Worm (Caenorhabditis elegans): ENCODE measurements around the gene Y39G8B.9.

The Y39G8B.9 gene

ce11 chrII:13981097-13981496 is at the start of gene Y39G8B.9:
Gene Y39G8B.9 (plus strand): TSS chrII:13981365.
- TF ChIP-seq W03F9.2 (tag; optimal IDR thresholded peaks at IDR 0.05) (no peak), him-1 (tag; optimal IDR thresholded peaks at IDR 0.05) (no peak), dao-5 (tag; optimal IDR thresholded peaks at IDR 0.05) (no peak)

ce11 chrII:13931944-13932343 is 49.2 kb upstream of the Y39G8B.9 start, which contains the start of gene hot-3:
Gene hot-3 (minus strand): TSS chrII:13932044.
- TF ChIP-seq dao-5 (tag; optimal IDR thresholded peaks at IDR 0.05) (no peak), W03F9.2 (tag; optimal IDR thresholded peaks at IDR 0.05) (no peak), him-1 (tag; optimal IDR thresholded peaks at IDR 0.05) (no peak)

- TF ChIP-seq W03F9.2 (tag; optimal IDR thresholded peaks at IDR 0.05): no peak
- no peak for TF ChIP-seq dao-5 (tag; optimal IDR thresholded peaks at IDR 0.05)
- TF ChIP-seq him-1 (tag; optimal IDR thresholded peaks at IDR 0.05): no peak
These were observed 47.6 kb upstream of the Y39G8B.9 start for ce11 chrII:13933534-13933933.

ce11 chrII:13935907-13936306 is 45.3 kb upstream of the Y39G8B.9 start:
- TF ChIP-seq dao-5 (tag; optimal IDR thresholded peaks at IDR 0.05) (no peak), W03F9.2 (tag; optimal IDR thresholded peaks at IDR 0.05) (no peak), him-1 (tag; optimal IDR thresholded peaks at IDR 0.05) (no peak)

ce11 chrII:13938290-13938689 is 42.9 kb upstream of the Y39G8B.9 start:
- no peak for TF ChIP-seq dao-5 (tag; optimal IDR thresholded peaks at IDR 0.05)
- no peak for TF ChIP-seq him-1 (tag; optimal IDR thresholded peaks at IDR 0.05)
- no peak for TF ChIP-seq W03F9.2 (tag; optimal IDR thresholded peaks at IDR 0.05)

ce11 chrII:13939531-13939930 is 41.6 kb upstream of the Y39G8B.9 start, which contains the start of gene W07G1.1:
Gene W07G1.1 (minus strand): TSS chrII:13939631.
- TF ChIP-seq W03F9.2 (tag; optimal IDR thresholded peaks at IDR 0.05) (no peak), him-1 (tag; optimal IDR thresholded peaks at IDR 0.05) (no peak), dao-5 (tag; optimal IDR thresholded peaks at IDR 0.05) (no peak)

ce11 chrII:13945527-13945926 is 35.6 kb upstream of the Y39G8B.9 start:
- TF ChIP-seq dao-5 (tag; optimal IDR thresholded peaks at IDR 0.05) (no peak), him-1 (tag; optimal IDR thresholded peaks at IDR 0.05) (no peak), W03F9.2 (tag; optimal IDR thresholded peaks at IDR 0.05) (no peak)

- TF ChIP-seq him-1 (tag; optimal IDR thresholded peaks at IDR 0.05): no peak
- no peak for TF ChIP-seq dao-5 (tag; optimal IDR thresholded peaks at IDR 0.05)
- TF ChIP-seq W03F9.2 (tag; optimal IDR thresholded peaks at IDR 0.05): no peak
These were observed 31.9 kb upstream of the Y39G8B.9 start, which contains the start of gene sre-44 for ce11 chrII:13949290-13949689. Gene sre-44 (plus strand): TSS chrII:13949590.

ce11 chrII:13951986-13952385 is 29.2 kb upstream of the Y39G8B.9 start:
- TF ChIP-seq W03F9.2 (tag; optimal IDR thresholded peaks at IDR 0.05) (no peak), dao-5 (tag; optimal IDR thresholded peaks at IDR 0.05) (no peak), him-1 (tag; optimal IDR thresholded peaks at IDR 0.05) (no peak)

- TF ChIP-seq dao-5 (tag; optimal IDR thresholded peaks at IDR 0.05): no peak
- TF ChIP-seq W03F9.2 (tag; optimal IDR thresholded peaks at IDR 0.05): no peak
- TF ChIP-seq him-1 (tag; optimal IDR thresholded peaks at IDR 0.05): no peak
These were observed 27.1 kb upstream of the Y39G8B.9 start for ce11 chrII:13954077-13954476.

ce11 chrII:13954979-13955378 is 26.2 kb upstream of the Y39G8B.9 start:
- no peak for TF ChIP-seq him-1 (tag; optimal IDR thresholded peaks at IDR 0.05)
- no peak for TF ChIP-seq W03F9.2 (tag; optimal IDR thresholded peaks at IDR 0.05)
- TF ChIP-seq dao-5 (tag; optimal IDR thresholded peaks at IDR 0.05): no peak

- TF ChIP-seq him-1 (tag; optimal IDR thresholded peaks at IDR 0.05) (no peak), W03F9.2 (tag; optimal IDR thresholded peaks at IDR 0.05) (no peak), dao-5 (tag; optimal IDR thresholded peaks at IDR 0.05) (no peak)
These were observed 24.6 kb upstream of the Y39G8B.9 start for ce11 chrII:13956529-13956928.

- TF ChIP-seq W03F9.2 (tag; optimal IDR thresholded peaks at IDR 0.05) (no peak), dao-5 (tag; optimal IDR thresholded peaks at IDR 0.05) (no peak), him-1 (tag; optimal IDR thresholded peaks at IDR 0.05) (no peak)
These were observed 23.7 kb upstream of the Y39G8B.9 start, which contains the start of gene zip-3 for ce11 chrII:13957437-13957836. Gene zip-3 (minus strand): TSS chrII:13957457.

- no peak for TF ChIP-seq W03F9.2 (tag; optimal IDR thresholded peaks at IDR 0.05)
- no peak for TF ChIP-seq him-1 (tag; optimal IDR thresholded peaks at IDR 0.05)
- no peak for TF ChIP-seq dao-5 (tag; optimal IDR thresholded peaks at IDR 0.05)
These were observed 22.8 kb upstream of the Y39G8B.9 start for ce11 chrII:13958359-13958758.

- TF ChIP-seq dao-5 (tag; optimal IDR thresholded peaks at IDR 0.05) (no peak), him-1 (tag; optimal IDR thresholded peaks at IDR 0.05) (no peak), W03F9.2 (tag; optimal IDR thresholded peaks at IDR 0.05) (no peak)
These were observed 19.6 kb upstream of the Y39G8B.9 start for ce11 chrII:13961567-13961966.

Data from whole organism, L4/young adult.